Worm (Caenorhabditis elegans): Measurements from ENCODE around the gene C06A8.6.

DNA sequence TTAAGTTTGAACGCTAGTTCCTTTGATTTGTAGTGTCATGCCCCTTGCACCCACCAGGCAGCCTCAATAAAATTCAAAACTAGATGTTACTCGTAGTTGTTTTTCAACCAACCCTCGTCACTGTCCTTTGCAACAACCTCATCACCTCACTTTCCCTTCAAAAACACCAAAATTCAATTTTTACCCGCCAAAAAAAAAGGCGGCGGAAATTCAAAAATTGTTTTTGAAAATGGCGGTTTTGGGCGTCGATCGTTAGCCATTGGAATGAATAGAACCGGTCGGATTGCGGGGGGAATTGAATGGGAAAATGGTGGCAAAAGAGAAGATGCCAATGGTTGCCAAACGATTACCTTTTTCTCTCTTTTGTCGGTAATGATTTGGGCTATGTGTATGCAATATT lies 33.8 kb downstream of the C06A8.6 start:
- TF ChIP-seq unc-39 (tag; optimal IDR thresholded peaks at IDR 0.05) (no peak), nhr-129 (tag; optimal IDR thresholded peaks at IDR 0.05) (no peak), egl-27 (tag; optimal IDR thresholded peaks at IDR 0.05) (no peak), unc-62 (GFP tag; optimal IDR thresholded peaks at IDR 0.05) (no peak), ama-1 (optimal IDR thresholded peaks at IDR 0.05) (no peak), sma-3 (GFP tag; optimal IDR thresholded peaks at IDR 0.05) (no peak), lin-13 (GFP tag; optimal IDR thresholded peaks at IDR 0.05) (no peak)

Measured in whole organism, L2 larva.